Fruit fly (Drosophila melanogaster): ENCODE results near the gene Grip.

The Grip gene

dm6 chrX:5942306-5942705 lies 23.8 kb upstream of the Grip start, which contains the start of gene CG12728:
TSS of gene CG12728 (plus strand) at chrX:5942606.
- TF ChIP-seq Doc3 (GFP tag; IDR thresholded peaks at IDR 0.05; ENCODE audit: partially characterized antibody), result peak; percentile 10; the same call in 1 of the 3 replicates

dm6 chrX:5945052-5945830 lies 20.8 kb upstream of the Grip start, which contains the start of gene CG32756:
TSS of gene CG32756 (plus strand) at chrX:5945682.
- peak; percentile 72 for TF ChIP-seq amos (GFP tag; IDR thresholded peaks at IDR 0.05; ENCODE audit: partially characterized antibody)
- peak; percentile 76 for TF ChIP-seq Dll (GFP tag; IDR thresholded peaks at IDR 0.05; ENCODE audit: partially characterized antibody)
- peak; percentile 70 for TF ChIP-seq Dref (GFP tag; IDR thresholded peaks at IDR 0.05)
- TF ChIP-seq HLH4C (GFP tag; IDR thresholded peaks at IDR 0.05; ENCODE audit: partially characterized antibody), result peak; percentile 68
- peak; percentile 56 for TF ChIP-seq ato (GFP tag; IDR thresholded peaks at IDR 0.05; ENCODE audit: partially characterized antibody)
- peak; percentile 87 for TF ChIP-seq ssp (GFP tag; IDR thresholded peaks at IDR 0.05)
- TF ChIP-seq E2f2 (GFP tag; IDR thresholded peaks at IDR 0.05), result peak; percentile 66
- TF ChIP-seq CG13287 (GFP tag; IDR thresholded peaks at IDR 0.05; ENCODE audit: partially characterized antibody), result peak; percentile 77
- peak; percentile 50; the same call in 1 of the 3 replicates for TF ChIP-seq vnd (GFP tag; IDR thresholded peaks at IDR 0.05; ENCODE audit: partially characterized antibody)
- peak; percentile 50; the same call in 1 of the 3 replicates for TF ChIP-seq Doc3 (GFP tag; IDR thresholded peaks at IDR 0.05; ENCODE audit: partially characterized antibody)
- TF ChIP-seq CG7357 (GFP tag; IDR thresholded peaks at IDR 0.05), result peak; percentile 59; the same call in 1 of the 3 replicates
- TF ChIP-seq Opbp (GFP tag; IDR thresholded peaks at IDR 0.05; ENCODE audit: partially characterized antibody), result peak; percentile 71; the same call in 2 of the 3 replicates
- peak; percentile 58; the same call in 1 of the 3 replicates for TF ChIP-seq hb (GFP tag; IDR thresholded peaks at IDR 0.05; ENCODE audit: partially characterized antibody)
- TF ChIP-seq hbn (GFP tag; IDR thresholded peaks at IDR 0.05; ENCODE audit: partially characterized antibody), result peak; percentile 56
- TF ChIP-seq CG34224 (GFP tag; IDR thresholded peaks at IDR 0.05; ENCODE audit: partially characterized antibody), result peak; percentile 63
- TF ChIP-seq BEAF-32 (GFP tag; optimal IDR thresholded peaks at IDR 0.05), result peak; percentile 38
- peak; percentile 69 for TF ChIP-seq Bgb (GFP tag; IDR thresholded peaks at IDR 0.05; ENCODE audit: partially characterized antibody)
- peak; percentile 72 for TF ChIP-seq Scr (GFP tag; IDR thresholded peaks at IDR 0.05; ENCODE audit: partially characterized antibody)
- peak; percentile 64; the same call in 2 of the 3 replicates for TF ChIP-seq knrl (GFP tag; IDR thresholded peaks at IDR 0.05; ENCODE audit: partially characterized antibody)
- peak; percentile 70 for TF ChIP-seq bbx (GFP tag; IDR thresholded peaks at IDR 0.05; ENCODE audit: partially characterized antibody)
- TF ChIP-seq unc-4 (GFP tag; IDR thresholded peaks at IDR 0.05; ENCODE audit: partially characterized antibody), result peak; percentile 65; the same call in 1 of the 2 replicates
- TF ChIP-seq inv (GFP tag; IDR thresholded peaks at IDR 0.05; ENCODE audit: partially characterized antibody), result peak; percentile 53; the same call in 1 of the 2 replicates
- peak; percentile 77 for TF ChIP-seq CG6791 (GFP tag; IDR thresholded peaks at IDR 0.05; ENCODE audit: partially characterized antibody)
- TF ChIP-seq CG30020 (tag; optimal IDR thresholded peaks at IDR 0.05), result peak; percentile 66
- TF ChIP-seq MBD-R2 (GFP tag; IDR thresholded peaks at IDR 0.05), result 0 out of 2 replicates have a peak, but pooled peaks have one; percentile 26
- TF ChIP-seq CG14860 (GFP tag; IDR thresholded peaks at IDR 0.05; ENCODE audit: partially characterized antibody), result peak; percentile 60; the same call in 2 of the 3 replicates
- peak; percentile 31; the same call in 1 of the 2 replicates for TF ChIP-seq CG2129 (GFP tag; IDR thresholded peaks at IDR 0.05; ENCODE audit: partially characterized antibody)
- 0 out of 3 replicates have a peak, but pooled peaks have one; percentile 37 for TF ChIP-seq row (GFP tag; IDR thresholded peaks at IDR 0.05)
- peak; percentile 71 for TF ChIP-seq CG16813 (GFP tag; IDR thresholded peaks at IDR 0.05; ENCODE audit: partially characterized antibody)
- TF ChIP-seq sna (GFP tag; IDR thresholded peaks at IDR 0.05; ENCODE audit: partially characterized antibody), result peak; percentile 52; the same call in 1 of the 2 replicates

- TF ChIP-seq pnt (GFP tag; optimal IDR thresholded peaks at IDR 0.05) (no peak), ranshi (GFP tag; IDR thresholded peaks at IDR 0.05) (no peak), CG15073 (GFP tag; optimal IDR thresholded peaks at IDR 0.05) (no peak), ems (GFP tag; optimal IDR thresholded peaks at IDR 0.05) (no peak), sima (GFP tag; optimal IDR thresholded peaks at IDR 0.05) (no peak), Nf-YA (GFP tag; IDR thresholded peaks at IDR 0.05) (no peak), CG9437 (GFP tag; optimal IDR thresholded peaks at IDR 0.05) (no peak), bigmax (GFP tag; optimal IDR thresholded peaks at IDR 0.05) (no peak), sug (tag; optimal IDR thresholded peaks at IDR 0.05) (peak; percentile 46), ro (GFP tag; IDR thresholded peaks at IDR 0.05) (no peak), CG10274 (GFP tag; optimal IDR thresholded peaks at IDR 0.05) (no peak), exex (tag; optimal IDR thresholded peaks at IDR 0.05) (peak; percentile 91), Hsf (GFP tag; optimal IDR thresholded peaks at IDR 0.05) (no peak)
These were observed 18.1 kb upstream of the Grip start, which contains the start of gene CG6041 for dm6 chrX:5947870-5948498. TSS of gene CG6041 (plus strand) at chrX:5948160.
